Worm (Caenorhabditis elegans): Measurements from ENCODE around the gene hach-1.

The hach-1 gene

DNA sequence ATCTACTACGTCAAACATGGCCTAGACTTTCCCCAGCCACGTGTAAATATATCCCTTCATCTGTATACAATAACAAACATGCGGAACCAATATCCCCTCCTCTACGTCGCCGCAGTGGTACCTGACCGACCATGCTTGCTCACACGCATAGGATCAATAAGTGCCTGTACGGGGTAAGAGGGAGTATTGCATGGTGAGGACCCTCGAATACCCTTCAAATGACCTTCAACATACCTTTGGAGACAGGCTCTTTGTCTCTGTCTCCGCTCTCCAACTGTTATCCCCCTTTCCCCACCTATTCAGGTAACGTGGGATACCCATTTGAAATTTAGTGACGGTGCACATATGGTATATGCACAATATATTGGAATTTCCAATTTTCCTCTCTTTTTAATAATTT lies 29.3 kb upstream of the hach-1 start, which contains the start of gene dex-1:
dex-1 (plus strand) TSS at position 132 of the 400 bp plus-strand sequence.
- TF ChIP-seq lin-11 (tag; optimal IDR thresholded peaks at IDR 0.05) = no peak
- TF ChIP-seq K09A11.1 (tag; optimal IDR thresholded peaks at IDR 0.05; ENCODE audit: insufficient read depth) = no peak
- no peak for TF ChIP-seq elt-2 (tag; optimal IDR thresholded peaks at IDR 0.05)
- TF ChIP-seq pha-4 (tag; optimal IDR thresholded peaks at IDR 0.05) = no peak

DNA sequence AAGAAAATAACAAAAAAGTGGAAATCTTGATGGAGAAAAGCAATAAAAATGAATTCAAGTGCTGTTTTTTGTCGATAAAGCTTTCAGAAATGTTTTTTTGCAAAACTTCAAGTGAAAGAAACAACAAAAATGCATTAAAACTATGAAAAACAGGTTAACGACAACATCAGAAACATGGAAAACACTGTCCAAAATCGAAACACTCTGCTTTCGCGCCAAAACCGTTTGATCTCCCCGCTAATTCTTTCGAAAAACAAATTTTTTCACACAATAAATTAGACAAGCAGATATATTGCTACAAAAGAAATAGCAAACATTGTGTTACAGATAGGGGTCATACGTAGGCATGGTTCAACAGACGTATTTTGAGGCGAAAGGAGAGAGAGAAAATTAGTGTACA lies 13.5 kb upstream of the hach-1 start:
- TF ChIP-seq hlh-30 (tag; optimal IDR thresholded peaks at IDR 0.05; ENCODE audit: insufficient read depth) (no peak), zip-5 (tag; optimal IDR thresholded peaks at IDR 0.05) (no peak), ets-4 (tag; optimal IDR thresholded peaks at IDR 0.05) (no peak), unc-3 (GFP tag; conservative IDR thresholded peaks at IDR 0.05) (no peak), unc-3 (tag; optimal IDR thresholded peaks at IDR 0.05) (no peak), ceh-14 (tag; optimal IDR thresholded peaks at IDR 0.05) (no peak), ceh-2 (tag; optimal IDR thresholded peaks at IDR 0.05) (no peak), madf-2 (tag; optimal IDR thresholded peaks at IDR 0.05) (no peak), dve-1 (tag; optimal IDR thresholded peaks at IDR 0.05) (no peak), K09A11.1 (tag; optimal IDR thresholded peaks at IDR 0.05; ENCODE audit: insufficient read depth) (no peak), eyg-1 (tag; optimal IDR thresholded peaks at IDR 0.05) (no peak), nhr-232 (tag; optimal IDR thresholded peaks at IDR 0.05) (no peak), ceh-31 (tag; optimal IDR thresholded peaks at IDR 0.05) (no peak), tbx-7 (tag; optimal IDR thresholded peaks at IDR 0.05) (no peak)

DNA sequence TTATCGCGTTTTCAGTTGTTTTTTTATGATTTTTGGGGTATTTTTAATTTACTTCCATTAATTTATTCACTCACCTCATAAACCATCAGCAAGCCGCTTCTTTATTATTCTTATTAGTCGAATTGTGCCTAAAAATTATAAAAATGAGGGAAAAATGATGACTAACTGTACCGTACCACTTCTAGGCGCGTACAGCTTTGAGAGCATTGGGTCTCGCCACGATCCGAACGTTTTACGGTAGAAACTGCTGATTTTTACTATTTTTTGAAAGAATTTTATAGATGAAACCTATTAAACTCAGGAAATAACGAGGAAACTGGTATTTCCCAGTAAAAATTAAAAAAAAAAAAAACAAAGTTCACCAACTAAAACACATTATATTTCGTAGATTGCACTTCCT lies 12.2 kb upstream of the hach-1 start, which contains the start of gene D1044.6:
D1044.6 (minus strand) TSS at position 128 of the 400 bp plus-strand sequence.
- no peak for TF ChIP-seq ttx-3 (tag; optimal IDR thresholded peaks at IDR 0.05)
- TF ChIP-seq mec-3 (tag; optimal IDR thresholded peaks at IDR 0.05; ENCODE audit: borderline replicate concordance) = no peak
- TF ChIP-seq K02D7.2 (tag; optimal IDR thresholded peaks at IDR 0.05) = no peak
- TF ChIP-seq ceh-45 (GFP tag; IDR thresholded peaks at IDR 0.05) = no peak
- no peak for TF ChIP-seq fkh-6 (tag; optimal IDR thresholded peaks at IDR 0.05)
- no peak for TF ChIP-seq npax-4 (tag; optimal IDR thresholded peaks at IDR 0.05)
- no peak for TF ChIP-seq pha-4 (tag; optimal IDR thresholded peaks at IDR 0.05)
- TF ChIP-seq pat-9 (tag; optimal IDR thresholded peaks at IDR 0.05) = no peak
- TF ChIP-seq che-1 (tag; optimal IDR thresholded peaks at IDR 0.05) = no peak
- no peak for TF ChIP-seq ceh-18 (tag; optimal IDR thresholded peaks at IDR 0.05)
- no peak for TF ChIP-seq hlh-6 (tag; optimal IDR thresholded peaks at IDR 0.05)
- TF ChIP-seq pag-3 (tag; optimal IDR thresholded peaks at IDR 0.05; ENCODE audit: borderline replicate concordance) = no peak
- TF ChIP-seq ceh-24 (tag; optimal IDR thresholded peaks at IDR 0.05) = no peak
- TF ChIP-seq C08G9.2 (tag; optimal IDR thresholded peaks at IDR 0.05) = no peak
- TF ChIP-seq hlh-8 (tag; optimal IDR thresholded peaks at IDR 0.05) = no peak
- no peak for TF ChIP-seq hlh-13 (GFP tag; optimal IDR thresholded peaks at IDR 0.05)

DNA sequence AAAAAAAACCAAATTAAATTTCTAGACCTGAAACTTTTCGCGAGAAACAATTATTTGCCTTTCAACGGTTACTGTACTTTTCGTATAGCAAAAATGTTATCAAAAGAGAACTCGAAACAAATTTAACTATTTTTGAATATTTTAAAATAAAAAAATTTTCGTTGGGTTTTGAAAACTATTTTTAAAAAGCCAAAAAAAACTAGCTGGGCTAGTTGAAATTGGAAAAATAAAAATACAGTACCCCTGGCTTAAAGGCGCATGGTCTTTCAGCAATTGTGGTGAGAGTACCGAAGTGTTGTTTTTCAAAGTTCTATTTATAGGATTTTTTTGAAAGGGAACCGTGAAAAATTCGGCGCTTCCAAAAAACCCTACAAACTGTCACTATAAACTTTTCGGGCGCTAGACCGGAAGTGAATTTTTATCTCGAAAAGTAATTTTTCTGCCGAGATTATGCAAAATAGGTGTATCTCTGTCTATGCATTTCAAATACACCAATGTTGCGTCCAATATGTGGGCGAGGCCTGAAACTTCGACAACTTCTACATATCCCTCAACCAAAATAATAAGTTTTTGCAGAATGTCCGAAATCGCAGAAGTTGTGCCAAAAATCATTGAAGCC lies 11.4 kb upstream of the hach-1 start, which contains the start of gene D1044.1:
D1044.1 (plus strand) TSS at position 569 of the 619 bp plus-strand sequence.
- TF ChIP-seq unc-3 (GFP tag; conservative IDR thresholded peaks at IDR 0.05) (no peak), unc-3 (tag; optimal IDR thresholded peaks at IDR 0.05) (no peak)

DNA sequence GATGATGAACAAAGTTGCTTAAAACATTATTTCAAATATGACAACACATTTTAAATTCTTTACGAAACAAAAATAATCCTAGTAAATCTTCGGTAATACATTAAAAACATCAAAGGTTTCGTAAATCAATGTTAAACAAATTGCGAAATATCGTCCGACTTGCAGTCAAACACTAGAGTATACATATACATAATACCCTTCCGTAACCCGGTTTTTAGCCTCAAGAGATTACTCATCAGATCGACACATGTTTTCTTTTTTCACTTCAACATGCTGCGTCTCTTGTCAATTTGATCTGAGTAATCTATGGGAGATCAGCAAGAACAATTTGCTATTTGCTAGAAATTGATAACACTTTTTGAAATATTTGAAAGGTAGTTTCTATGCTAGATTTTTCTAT lies 8.9 kb upstream of the hach-1 start:
- TF ChIP-seq nhr-232 (tag; optimal IDR thresholded peaks at IDR 0.05) = no peak
- no peak for TF ChIP-seq sox-2 (GFP tag; IDR thresholded peaks at IDR 0.05)
- TF ChIP-seq C08G9.2 (tag; optimal IDR thresholded peaks at IDR 0.05) = no peak

Data from whole organism, late embryonic.